Fruit fly (Drosophila melanogaster) whole organism, wandering third instar larva: ENCODE results near the gene Ilp7.

ENCODE experiments used
- Abd-B ChIP-seq: fragments of >200 bp; optimal IDR thresholded peaks from 2 replicates; lab custom pipeline; 2017; ENCODE audit warnings: missing biosample characterization, missing genetic modification characterization
- CG32264 ChIP-seq: fragments of 200-800 bp; sonication (Bioruptor generic); optimal IDR thresholded peaks from 2 replicates; lab custom pipeline; 2016; ENCODE audit warnings: missing biosample characterization, missing genetic modification characterization
- CG9705 ChIP-seq: fragments of 200-800 bp; sonication (Bioruptor generic); optimal IDR thresholded peaks from 2 replicates; lab custom pipeline; 2018; ENCODE audit warnings: missing biosample characterization, mild to moderate bottlenecking, missing genetic modification characterization
- CrebA ChIP-seq: fragments of 200-800 bp; sonication (Bioruptor generic); optimal IDR thresholded peaks from 2 replicates; lab custom pipeline; 2016; ENCODE audit warnings: missing biosample characterization, mild to moderate bottlenecking, missing genetic modification characterization, borderline replicate concordance
- Dfd ChIP-seq: fragments of >200 bp; optimal IDR thresholded peaks from 2 replicates; lab custom pipeline; 2017; ENCODE audit warnings: missing biosample characterization, missing genetic modification characterization
- Dif ChIP-seq: fragments of 200-275, 200-300 bp; sonication (Bioruptor generic); optimal IDR thresholded peaks from 2 replicates; lab custom pipeline; 2018; ENCODE audit warnings: missing biosample characterization, missing genetic modification characterization; ENCODE audit not compliant: partially characterized antibody
- GATAd ChIP-seq: sonication (Bioruptor generic); optimal IDR thresholded peaks from 2 replicates; lab custom pipeline; 2016; ENCODE audit warnings: missing biosample characterization, missing genetic modification characterization
- HLH106 ChIP-seq: fragments of 200-800 bp; optimal IDR thresholded peaks from 3 replicates; lab custom pipeline; 2019; ENCODE audit warnings: missing biosample characterization, mild to moderate bottlenecking, missing genetic modification characterization, moderate library complexity
- Hnf4 ChIP-seq: fragments of 200-800 bp; sonication (Bioruptor generic); optimal IDR thresholded peaks from 2 replicates; lab custom pipeline; 2016; ENCODE audit warnings: missing biosample characterization, mild to moderate bottlenecking, missing genetic modification characterization
- Hr78 ChIP-seq: fragments of >200 bp; optimal IDR thresholded peaks from 2 replicates; lab custom pipeline; 2017; ENCODE audit warnings: missing biosample characterization, missing genetic modification characterization
- Hr83 ChIP-seq: fragments of 200-300 bp; sonication (Bioruptor generic); optimal IDR thresholded peaks from 2 replicates; lab custom pipeline; 2016; ENCODE audit warnings: missing biosample characterization, mild to moderate bottlenecking, missing genetic modification characterization, moderate library complexity; ENCODE audit not compliant: poor library complexity, severe bottlenecking
- Jra ChIP-seq: sonication (Bioruptor generic); optimal IDR thresholded peaks from 2 replicates; lab custom pipeline; 2016; ENCODE audit warnings: missing biosample characterization, missing genetic modification characterization
- Mio ChIP-seq: sonication (Bioruptor generic); optimal IDR thresholded peaks from 2 replicates; lab custom pipeline; 2016; ENCODE audit warnings: missing biosample characterization, missing genetic modification characterization
- Myc ChIP-seq: fragments of >200 bp; optimal IDR thresholded peaks from 2 replicates; lab custom pipeline; 2017
- N ChIP-seq: fragments of >200 bp; optimal IDR thresholded peaks from 2 replicates; lab custom pipeline; 2018; ENCODE audit warnings: missing biosample characterization, missing external identifiers, missing genetic modification characterization
- OdsH ChIP-seq: fragments of 200-800 bp; sonication (Bioruptor generic); optimal IDR thresholded peaks from 2 replicates; lab custom pipeline; 2016; ENCODE audit warnings: missing biosample characterization, mild to moderate bottlenecking, missing genetic modification characterization
- Rel ChIP-seq, 2 experiments: fragments of 200-800 bp; sonication (Bioruptor generic) in 1 of 2; optimal IDR thresholded peaks; 2 replicates in 1 of 2; 3 replicates in 1 of 2; lab custom pipeline; 2016 to 2019; ENCODE audit warnings: mild to moderate bottlenecking in 2 of 2, missing biosample characterization in 2 of 2, missing genetic modification characterization in 2 of 2, moderate library complexity in 1 of 2
- Sp1 ChIP-seq: fragments of 200-800 bp; sonication (Bioruptor generic); optimal IDR thresholded peaks from 3 replicates; lab custom pipeline; 2019; ENCODE audit warnings: missing biosample characterization, mild to moderate bottlenecking, missing genetic modification characterization, moderate library complexity
- Vsx2 ChIP-seq: fragments of 200-300, 225-300 bp; sonication (Bioruptor generic); optimal IDR thresholded peaks from 2 replicates; lab custom pipeline; 2018; ENCODE audit warnings: missing biosample characterization, missing genetic modification characterization; ENCODE audit not compliant: partially characterized antibody
- br ChIP-seq: fragments of 200-800 bp; sonication (Bioruptor generic); optimal IDR thresholded peaks from 2 replicates; lab custom pipeline; 2016; ENCODE audit warnings: missing biosample characterization, missing genetic modification characterization
- brk ChIP-seq: fragments of 200-800 bp; sonication (Bioruptor generic); optimal IDR thresholded peaks from 2 replicates; lab custom pipeline; 2016; ENCODE audit warnings: missing biosample characterization, mild to moderate bottlenecking, missing genetic modification characterization
- dl ChIP-seq, 2 experiments: fragments of 175-275, 200-275 bp in 1 of 2; fragments of 200-275 bp in 1 of 2; sonication (Bioruptor generic); optimal IDR thresholded peaks; lab custom pipeline; 2018; ENCODE audit warnings: mild to moderate bottlenecking in 2 of 2, missing biosample characterization in 2 of 2, missing genetic modification characterization in 2 of 2, moderate library complexity in 2 of 2; ENCODE audit not compliant: partially characterized antibody in 2 of 2, insufficient read depth in 1 of 2
- dmrt93B ChIP-seq: fragments of 200-800 bp; sonication (Bioruptor generic); optimal IDR thresholded peaks from 2 replicates; lab custom pipeline; 2018; ENCODE audit warnings: missing biosample characterization, mild to moderate bottlenecking, missing genetic modification characterization
- dsf ChIP-seq: sonication (Bioruptor generic); optimal IDR thresholded peaks from 2 replicates; lab custom pipeline; 2016; ENCODE audit warnings: missing biosample characterization, missing genetic modification characterization, borderline replicate concordance
- ey ChIP-seq: fragments of 200-800 bp; sonication (Bioruptor generic); optimal IDR thresholded peaks from 2 replicates; lab custom pipeline; 2016; ENCODE audit warnings: missing biosample characterization, missing genetic modification characterization
- foxo ChIP-seq, 2 experiments: fragments of 200-800 bp; sonication (Bioruptor generic); optimal IDR thresholded peaks; 2 replicates in 1 of 2; 3 replicates in 1 of 2; lab custom pipeline; 2016 to 2017; ENCODE audit warnings: missing biosample characterization in 2 of 2, missing genetic modification characterization in 2 of 2
- fru ChIP-seq: fragments of 200-800 bp; sonication (Bioruptor generic); optimal IDR thresholded peaks from 3 replicates; lab custom pipeline; 2016; ENCODE audit warnings: missing biosample characterization, mild to moderate bottlenecking, missing genetic modification characterization
- h ChIP-seq: fragments of 200-800 bp; sonication (Bioruptor generic); optimal IDR thresholded peaks from 3 replicates; lab custom pipeline; 2016; ENCODE audit warnings: missing biosample characterization, mild to moderate bottlenecking, missing genetic modification characterization
- jim ChIP-seq: fragments of 175-275, 200-325 bp; sonication (Bioruptor generic); optimal IDR thresholded peaks from 2 replicates; lab custom pipeline; 2016; ENCODE audit warnings: missing biosample characterization, mild to moderate bottlenecking, missing genetic modification characterization
- lola ChIP-seq: fragments of >200 bp; optimal IDR thresholded peaks from 2 replicates; lab custom pipeline; 2017; ENCODE audit warnings: missing biosample characterization, missing genetic modification characterization
- pan ChIP-seq: fragments of >200 bp; optimal IDR thresholded peaks from 2 replicates; lab custom pipeline; 2017
- psq ChIP-seq: fragments of 200-800 bp; sonication (Bioruptor generic); optimal IDR thresholded peaks from 3 replicates; lab custom pipeline; 2017; ENCODE audit warnings: missing biosample characterization, mild to moderate bottlenecking, missing genetic modification characterization, moderate library complexity
- rgr ChIP-seq: fragments of 200-800 bp; sonication (Bioruptor generic); optimal IDR thresholded peaks from 3 replicates; lab custom pipeline; 2016; ENCODE audit warnings: missing biosample characterization, mild to moderate bottlenecking, missing genetic modification characterization
- sage ChIP-seq: fragments of 200-800 bp; sonication (Bioruptor generic); optimal IDR thresholded peaks from 2 replicates; lab custom pipeline; 2016; ENCODE audit warnings: missing biosample characterization, mild to moderate bottlenecking, missing genetic modification characterization
- sv ChIP-seq: fragments of 200-800 bp; sonication (Bioruptor generic); optimal IDR thresholded peaks from 3 replicates; lab custom pipeline; 2016; ENCODE audit warnings: missing biosample characterization, missing genetic modification characterization
- tai ChIP-seq: sonication (Bioruptor generic); optimal IDR thresholded peaks from 2 replicates; lab custom pipeline; 2016; ENCODE audit warnings: missing biosample characterization, missing genetic modification characterization
- usp ChIP-seq: fragments of >200 bp; optimal IDR thresholded peaks from 2 replicates; lab custom pipeline; 2017; ENCODE audit warnings: missing biosample characterization, missing genetic modification characterization
- woc ChIP-seq: sonication (Bioruptor generic); optimal IDR thresholded peaks from 2 replicates; lab custom pipeline; 2016; ENCODE audit warnings: missing biosample characterization, mild to moderate bottlenecking, missing genetic modification characterization

Gene Ilp7

DNA sequence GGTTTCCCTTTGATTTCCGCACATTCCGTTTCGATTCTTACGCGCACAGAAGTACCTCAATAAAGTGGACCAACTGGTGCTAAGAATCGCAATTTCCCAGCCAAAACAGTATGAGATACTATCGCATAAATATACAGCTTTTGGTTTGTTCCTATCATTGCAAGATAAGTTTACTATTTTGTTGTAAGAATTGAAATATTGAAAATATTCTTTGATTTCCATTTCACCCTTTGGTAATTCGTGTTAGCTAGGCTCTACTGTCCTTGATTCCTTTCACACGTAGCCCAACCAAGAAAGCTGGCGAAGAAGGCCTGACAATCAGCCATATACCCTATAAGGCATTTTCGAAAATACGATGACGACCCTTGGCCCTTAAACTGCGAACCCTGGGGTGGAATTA is 23.2 kb downstream of the Ilp7 start (continued):
- TF ChIP-seq br = peak; percentile 60
- TF ChIP-seq, all 38 proteins: peak for 16

DNA sequence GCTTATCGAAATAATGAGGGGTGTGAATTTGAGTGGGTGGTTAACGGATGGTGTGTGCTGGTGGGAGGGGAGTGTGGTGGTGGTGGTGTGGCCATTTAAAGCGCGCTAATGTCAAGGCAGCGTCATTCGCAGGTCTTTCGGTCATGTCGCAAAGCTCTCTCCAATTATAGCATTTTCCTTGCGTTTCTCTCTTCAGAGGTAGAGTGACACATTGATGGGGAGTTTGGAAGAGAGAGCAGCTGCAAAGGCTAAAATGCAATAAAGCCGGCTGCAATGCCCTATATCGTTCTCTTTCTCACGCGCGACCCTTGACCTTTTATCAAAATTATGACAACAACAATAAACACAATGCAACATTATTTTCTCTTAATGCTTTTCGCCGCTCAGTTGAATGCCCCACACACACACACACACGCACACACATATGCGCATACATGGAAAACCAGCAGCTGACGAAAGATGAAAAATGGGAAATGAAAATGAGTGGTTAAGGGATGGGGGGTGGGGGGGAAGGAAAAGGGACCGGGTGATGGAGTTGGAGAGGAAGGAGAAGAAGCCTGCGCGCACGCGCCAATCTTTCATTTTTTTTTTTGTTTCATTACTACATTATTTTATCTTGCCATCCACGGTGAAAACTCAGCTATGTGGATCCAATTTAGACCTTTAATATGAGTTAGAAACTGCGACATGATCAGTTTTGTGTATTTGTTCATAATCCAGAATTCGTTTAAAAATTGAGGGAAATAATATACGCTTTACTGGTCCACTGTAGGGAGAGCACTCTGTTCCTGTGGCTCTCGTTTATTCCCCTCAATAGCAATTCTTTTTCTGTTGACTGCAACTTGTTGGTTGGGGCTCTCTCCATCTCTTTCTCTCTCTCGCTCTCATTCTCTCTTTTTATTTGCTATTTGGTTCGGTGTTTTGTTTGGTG is 24.5 kb downstream of the Ilp7 start:
- TF ChIP-seq Hnf4 (GFP tag; lab: Kevin White, UChicago) (peak; percentile 68), brk (GFP tag; lab: Kevin White, UChicago) (peak; percentile 15), Rel (GFP tag; optimal IDR thresholded peaks at IDR 0.05; lab: Kevin White, UChicago) (no peak), Rel (tag; optimal IDR thresholded peaks at IDR 0.05; lab: Kevin White, UChicago) (peak; percentile 9), CG32264 (GFP tag; lab: Kevin White, UChicago) (peak; percentile 27), Myc (no peak), br (peak; percentile 60), dl (GFP tag; optimal IDR thresholded peaks at IDR 0.05; lab: Kevin White, UChicago; ENCODE audit: insufficient read depth in 1 of 2, partially characterized antibody in 2 of 2) (no peak), sv (GFP tag; lab: Kevin White, UChicago) (peak; percentile 50), woc (GFP tag; lab: Kevin White, UChicago) (peak; percentile 64), Jra (no peak), Dif (GFP tag; lab: Kevin White, UChicago) (no peak), foxo (GFP tag; optimal IDR thresholded peaks at IDR 0.05; lab: Kevin White, UChicago) (peak in 1 of 2 experiments; percentile 82), dsf (GFP tag; lab: Kevin White, UChicago) (no peak), tai (GFP tag; lab: Kevin White, UChicago) (peak; percentile 18), CG9705 (GFP tag; lab: Kevin White, UChicago) (peak; percentile 30), rgr (GFP tag; lab: Kevin White, UChicago) (peak; percentile 79), ey (GFP tag; lab: Kevin White, UChicago) (peak; percentile 78), Sp1 (GFP tag; lab: Kevin White, UChicago) (peak; percentile 66), GATAd (GFP tag; lab: Kevin White, UChicago) (no peak), usp (GFP tag; lab: Kevin White, UChicago) (no peak), Hr78 (no peak), pan (lab: Kevin White, UChicago) (no peak), Vsx2 (no peak), lola (GFP tag; lab: Kevin White, UChicago) (no peak), jim (GFP tag; lab: Kevin White, UChicago) (no peak), OdsH (GFP tag; lab: Kevin White, UChicago) (peak; percentile 60), CrebA (GFP tag; lab: Kevin White, UChicago) (no peak), Dfd (peak; percentile 86), psq (peak; percentile 76), Abd-B (GFP tag; lab: Kevin White, UChicago) (no peak), HLH106 (tag; lab: Kevin White, UChicago) (peak; percentile 70), h (peak; percentile 78), Mio (GFP tag; lab: Kevin White, UChicago) (no peak), dmrt93B (GFP tag; lab: Kevin White, UChicago) (peak; percentile 36), N (GFP tag; lab: Kevin White, UChicago) (no peak), Hr83 (GFP tag; lab: Kevin White, UChicago) (no peak), fru (peak; percentile 79), sage (GFP tag; lab: Kevin White, UChicago) (no peak)
